Worm (Caenorhabditis elegans) whole organism, L1 larva: ENCODE data around the gene pgap-1.

Experiments used
- aly-2 ChIP-seq: fragments of 150-350 bp; optimal IDR thresholded peaks from 2 replicates; lab custom pipeline; 2014; ENCODE audit warnings: missing biosample characterization, missing genetic modification characterization
- lin-15B ChIP-seq: fragments of 150-350 bp; sonication (generic microtip); optimal IDR thresholded peaks from 3 replicates; lab custom pipeline; 2014; ENCODE audit warnings: missing biosample characterization, missing genetic modification characterization
- lsy-2 ChIP-seq, 2 experiments: fragments of 150-350 bp; optimal IDR thresholded peaks; 2 replicates each; lab custom pipeline; 2014; ENCODE audit warnings: missing biosample characterization in 2 of 2, missing genetic modification characterization in 2 of 2
- pqm-1 ChIP-seq: sonication (generic microtip); optimal IDR thresholded peaks from 3 replicates; lab custom pipeline; 2017; ENCODE audit warnings: missing biosample characterization, missing genetic modification characterization
- swsn-7 ChIP-seq: sonication (generic microtip); optimal IDR thresholded peaks from 2 replicates; lab custom pipeline; 2016; ENCODE audit warnings: missing genetic modification characterization, missing compliant biosample characterization

DNA sequence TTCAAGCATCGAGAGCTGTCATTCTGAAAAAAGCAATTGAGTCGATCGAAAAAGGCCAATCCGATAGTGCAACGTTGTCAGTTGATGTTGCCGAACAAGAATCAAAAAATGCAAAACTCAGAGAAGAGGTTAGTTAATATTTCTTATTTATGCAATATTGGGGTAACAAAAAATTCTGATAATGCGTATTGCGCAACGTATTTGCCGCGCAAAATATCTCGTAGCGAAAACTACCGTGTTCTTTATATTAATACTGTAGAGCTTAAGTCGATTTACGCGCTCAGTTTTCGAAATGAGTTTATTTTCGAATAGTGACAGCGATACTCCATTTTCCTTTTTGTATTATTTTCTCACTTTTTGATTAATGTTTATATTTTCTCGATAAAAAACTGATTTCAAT, 3.3 kb downstream of the pgap-1 start:
- no peak for TF ChIP-seq pqm-1
- no peak for TF ChIP-seq lin-15B (tag; lab: Kevin White, UChicago)
- TF ChIP-seq swsn-7 (tag; lab: Kevin White, UChicago), result no peak
- no peak for TF ChIP-seq aly-2 (tag; lab: Kevin White, UChicago)
- TF ChIP-seq lsy-2 (tag; optimal IDR thresholded peaks at IDR 0.05; lab: Kevin White, UChicago), result no peak
